Fruit fly (Drosophila melanogaster) whole organism, prepupa: Measurements from ENCODE around the gene CG7227.

Source experiments
- Blimp-1 ChIP-seq: fragments of 200-800 bp; sonication (Bioruptor generic); optimal IDR thresholded peaks from 3 replicates; lab custom pipeline; 2017; ENCODE audit warnings: missing biosample characterization, missing genetic modification characterization, mild to moderate bottlenecking, moderate library complexity, missing genetic modification reagents
- CG10669 ChIP-seq: fragments of 200-800 bp; sonication (Bioruptor generic); optimal IDR thresholded peaks from 3 replicates; lab custom pipeline; 2018; ENCODE audit warnings: missing biosample characterization, mild to moderate bottlenecking, missing genetic modification characterization, moderate library complexity
- CG11762 ChIP-seq: fragments of 200-800 bp; sonication (Bioruptor generic); optimal IDR thresholded peaks from 3 replicates; lab custom pipeline; 2016; ENCODE audit warnings: missing biosample characterization, missing genetic modification characterization; ENCODE audit not compliant: insufficient read depth
- CG3032 ChIP-seq: fragments of 200-800 bp; optimal IDR thresholded peaks from 2 replicates; lab custom pipeline; 2019; ENCODE audit warnings: missing biosample characterization, mild to moderate bottlenecking, missing genetic modification characterization, moderate library complexity
- CG32006 ChIP-seq: fragments of 200-800 bp; sonication (Bioruptor generic); optimal IDR thresholded peaks from 3 replicates; lab custom pipeline; 2017; ENCODE audit warnings: missing biosample characterization, mild to moderate bottlenecking, missing genetic modification characterization
- CG6276 ChIP-seq: fragments of 200-800 bp; sonication (Bioruptor generic); optimal IDR thresholded peaks from 2 replicates; lab custom pipeline; 2017; ENCODE audit warnings: missing biosample characterization, mild to moderate bottlenecking, missing genetic modification characterization
- CG8319 ChIP-seq: fragments of 200-800 bp; sonication (Bioruptor generic); optimal IDR thresholded peaks from 3 replicates; lab custom pipeline; 2016; ENCODE audit warnings: missing biosample characterization, missing genetic modification characterization
- eg ChIP-seq: fragments of 200-800 bp; sonication (Bioruptor generic); IDR thresholded peaks from 3 replicates; pipeline ENCODE4 v1.3.6; 2022; ENCODE audit warnings: missing biosample characterization, missing genetic modification characterization
- fd59A ChIP-seq: fragments of 200-800 bp; sonication (Bioruptor generic); optimal IDR thresholded peaks from 2 replicates; lab custom pipeline; 2017; ENCODE audit warnings: missing biosample characterization, mild to moderate bottlenecking, missing genetic modification characterization, missing genetic modification reagents
- fkh ChIP-seq: fragments of 200-800 bp; sonication (Bioruptor generic); optimal IDR thresholded peaks from 3 replicates; lab custom pipeline; 2017; ENCODE audit warnings: missing biosample characterization, mild to moderate bottlenecking, missing genetic modification characterization, moderate library complexity
- salr ChIP-seq, 2 experiments: fragments of 200-800 bp; sonication (Bioruptor generic); optimal IDR thresholded peaks; 3 replicates each; lab custom pipeline; 2016 to 2018; ENCODE audit warnings: missing biosample characterization in 2 of 2, missing genetic modification characterization in 2 of 2, mild to moderate bottlenecking in 1 of 2
- svp ChIP-seq: fragments of 200-800 bp; sonication (Bioruptor generic); peaks from one replicate; lab custom pipeline; 2016; ENCODE audit warnings: missing biosample characterization, missing genetic modification characterization
- topi ChIP-seq: fragments of 200-800 bp; sonication (Bioruptor generic); optimal IDR thresholded peaks from 3 replicates; lab custom pipeline; 2016; ENCODE audit warnings: missing biosample characterization, missing genetic modification characterization

DNA sequence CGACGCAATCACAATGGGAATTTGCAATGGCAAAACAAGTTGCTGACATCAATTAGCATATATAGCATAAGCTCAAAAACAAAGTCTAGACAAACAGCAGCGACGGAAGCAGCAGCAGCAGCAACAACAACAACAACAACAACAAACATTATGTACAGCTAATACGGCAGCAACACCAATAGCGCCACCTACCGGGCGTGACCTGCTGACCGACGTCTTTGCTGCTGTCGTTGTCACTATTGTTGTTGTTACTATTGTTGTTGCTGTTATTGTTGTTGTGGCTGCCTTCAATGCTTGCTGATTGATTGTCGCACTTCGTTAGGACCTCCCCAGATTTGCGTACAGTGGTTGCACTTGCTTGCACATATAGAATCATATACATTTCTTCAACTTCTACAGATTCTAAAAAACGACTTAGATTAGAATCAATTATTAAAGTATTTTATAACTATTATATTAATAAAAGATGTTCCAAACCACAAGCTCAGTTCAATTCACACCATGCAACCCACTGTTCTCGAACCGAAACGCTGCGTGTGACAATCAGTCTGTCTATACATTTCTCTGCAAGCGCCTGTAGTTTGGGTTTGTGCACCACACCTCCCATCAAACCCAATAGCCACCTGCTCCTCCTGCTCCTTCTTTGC, 44.5 kb downstream of the CG7227 start:
- TF ChIP-seq fkh (GFP tag; lab: Kevin White, UChicago) (no peak), CG10669 (no peak), Blimp-1 (no peak), salr (GFP tag; optimal IDR thresholded peaks at IDR 0.05; lab: Kevin White, UChicago) (no peak), CG32006 (GFP tag; lab: Kevin White, UChicago) (peak; percentile 59), CG6276 (peak; percentile 53), CG3032 (tag; lab: Kevin White, UChicago) (no peak), CG11762 (GFP tag; lab: Kevin White, UChicago) (no peak), svp (GFP tag; lab: Kevin White, UChicago) (no peak), topi (GFP tag; lab: Kevin White, UChicago) (no peak), fd59A (no peak), CG8319 (GFP tag; lab: Kevin White, UChicago) (no peak), eg (GFP tag; lab: Robert Waterston, UW) (peak; percentile 87)
